Fruit fly (Drosophila melanogaster) whole organism, embryonic: ENCODE data around the gene yellow-g.

Experiments used
- Antp ChIP-seq: fragments of 200-800 bp; sonication (Bioruptor generic); optimal IDR thresholded peaks from 3 replicates; lab custom pipeline; 2016; ENCODE audit warnings: missing biosample characterization, missing genetic modification characterization
- Atf6 ChIP-seq: fragments of 200-800 bp; sonication (Bioruptor generic); IDR thresholded peaks from 2 replicates; pipeline ENCODE4 v1.3.6; 2022; ENCODE audit warnings: missing biosample characterization, missing genetic modification characterization
- C15 ChIP-seq: fragments of 200-800 bp; sonication (Bioruptor generic); IDR thresholded peaks from 3 replicates; pipeline ENCODE4 v1.3.6; 2022; ENCODE audit warnings: missing biosample characterization, missing genetic modification characterization
- CG10147 ChIP-seq: fragments of 200-800 bp; sonication (Bioruptor generic); optimal IDR thresholded peaks from 2 replicates; lab custom pipeline; 2019; ENCODE audit warnings: missing biosample characterization, mild to moderate bottlenecking, missing genetic modification characterization, moderate library complexity
- CG10209 ChIP-seq: fragments of 200-800 bp; sonication (Bioruptor generic); optimal IDR thresholded peaks from 3 replicates; lab custom pipeline; 2017; ENCODE audit warnings: missing biosample characterization, mild to moderate bottlenecking, missing genetic modification characterization, missing genetic modification reagents
- CG11085 ChIP-seq: fragments of 200-800 bp; sonication (Bioruptor generic); IDR thresholded peaks from 2 replicates; pipeline ENCODE4 v1.3.6; 2022; ENCODE audit warnings: missing biosample characterization, missing genetic modification characterization
- CG1529 ChIP-seq: fragments of 200-800 bp; sonication (Bioruptor generic); optimal IDR thresholded peaks from 3 replicates; lab custom pipeline; 2018; ENCODE audit warnings: missing biosample characterization, missing genetic modification characterization
- CG16815 ChIP-seq: fragments of 200-800 bp; sonication (Bioruptor generic); optimal IDR thresholded peaks from 3 replicates; lab custom pipeline; 2017; ENCODE audit warnings: missing biosample characterization, mild to moderate bottlenecking, missing genetic modification characterization
- CG18011 ChIP-seq: fragments of 200-800 bp; sonication (Bioruptor generic); optimal IDR thresholded peaks from 2 replicates; lab custom pipeline; 2017; ENCODE audit warnings: missing biosample characterization, missing genetic modification characterization, mild to moderate bottlenecking, moderate library complexity, missing genotype
- CG18619 ChIP-seq: fragments of 200-800 bp; sonication (Bioruptor generic); optimal IDR thresholded peaks from 3 replicates; lab custom pipeline; 2017; ENCODE audit warnings: missing biosample characterization, mild to moderate bottlenecking, missing genetic modification characterization
- CG2129 ChIP-seq: fragments of 200-800 bp; sonication (Bioruptor generic); IDR thresholded peaks from 2 replicates; pipeline ENCODE4 v1.3.6; 2022; ENCODE audit warnings: missing biosample characterization, missing genetic modification characterization; ENCODE audit not compliant: partially characterized antibody
- CG33557 ChIP-seq: fragments of 200-800 bp; sonication (Bioruptor generic); optimal IDR thresholded peaks from 2 replicates; lab custom pipeline; 2019; ENCODE audit warnings: missing biosample characterization, mild to moderate bottlenecking, missing genetic modification characterization, moderate library complexity
- CG7786 ChIP-seq: fragments of 200-800 bp; sonication (Bioruptor generic); optimal IDR thresholded peaks from 2 replicates; lab custom pipeline; 2016; ENCODE audit warnings: missing biosample characterization, missing genetic modification characterization
- CG7839 ChIP-seq: fragments of 200-800 bp; sonication (Bioruptor generic); optimal IDR thresholded peaks from 3 replicates; lab custom pipeline; 2018; ENCODE audit warnings: missing biosample characterization, mild to moderate bottlenecking, missing genetic modification characterization, moderate library complexity
- CG8089 ChIP-seq: fragments of 200-800 bp; sonication (Bioruptor generic); optimal IDR thresholded peaks from 3 replicates; lab custom pipeline; 2016; ENCODE audit warnings: missing biosample characterization, missing genetic modification characterization
- CG8388 ChIP-seq: fragments of 200-800 bp; sonication (Bioruptor generic); optimal IDR thresholded peaks from 2 replicates; lab custom pipeline; 2019; ENCODE audit warnings: missing biosample characterization, mild to moderate bottlenecking, missing genetic modification characterization, moderate library complexity
- CG9797 ChIP-seq: fragments of 200-800 bp; sonication (Bioruptor generic); optimal IDR thresholded peaks from 3 replicates; lab custom pipeline; 2018; ENCODE audit warnings: missing biosample characterization, mild to moderate bottlenecking, missing genetic modification characterization
- CG9817 ChIP-seq: fragments of 200-800 bp; sonication (Bioruptor generic); optimal IDR thresholded peaks from 2 replicates; lab custom pipeline; 2018; ENCODE audit warnings: missing biosample characterization, mild to moderate bottlenecking, missing genetic modification characterization, moderate library complexity
- CTCF ChIP-seq: fragments of 200-800 bp; sonication (Bioruptor generic); optimal IDR thresholded peaks from 2 replicates; lab custom pipeline; 2017; ENCODE audit warnings: missing biosample characterization, mild to moderate bottlenecking, missing genetic modification characterization, moderate library complexity
- Dbx ChIP-seq: fragments of 200-800 bp; sonication (Bioruptor generic); IDR thresholded peaks from 3 replicates; pipeline ENCODE4 v1.3.6; 2022; ENCODE audit warnings: missing biosample characterization, missing genetic modification characterization
- Deaf1 ChIP-seq: fragments of 200-800 bp; optimal IDR thresholded peaks from 3 replicates; lab custom pipeline; 2019; ENCODE audit warnings: missing biosample characterization, mild to moderate bottlenecking, missing genetic modification characterization, moderate library complexity
- H2.0 ChIP-seq: fragments of 200-800 bp; sonication (Bioruptor generic); IDR thresholded peaks from 2 replicates; pipeline ENCODE4 v1.3.6; 2022; ENCODE audit warnings: missing biosample characterization, missing genetic modification characterization
- HmgD ChIP-seq: fragments of 200-800 bp; sonication (Bioruptor generic); optimal IDR thresholded peaks from 3 replicates; lab custom pipeline; 2016; ENCODE audit warnings: missing biosample characterization, missing genetic modification characterization
- Hr3 ChIP-seq: fragments of 200-800 bp; sonication (Bioruptor generic); optimal IDR thresholded peaks from 3 replicates; lab custom pipeline; 2016; ENCODE audit warnings: missing biosample characterization, missing genetic modification characterization
- Jarid2 ChIP-seq: fragments of 200-800 bp; sonication (Bioruptor generic); optimal IDR thresholded peaks from 3 replicates; lab custom pipeline; 2017; ENCODE audit warnings: mild to moderate bottlenecking, missing biosample characterization, missing genetic modification reagents, missing genetic modification characterization
- Lim3 ChIP-seq: fragments of 200-800 bp; sonication (Bioruptor generic); IDR thresholded peaks from 2 replicates; pipeline ENCODE4 v1.3.6; 2022; ENCODE audit warnings: missing biosample characterization, missing genetic modification characterization
- Lpt ChIP-seq: fragments of >200 bp; optimal IDR thresholded peaks from 2 replicates; lab custom pipeline; 2018; ENCODE audit warnings: missing biosample characterization, missing genetic modification characterization
- Mad ChIP-seq: fragments of 200-800 bp; sonication (Bioruptor generic); optimal IDR thresholded peaks from 2 replicates; lab custom pipeline; 2016; ENCODE audit warnings: missing biosample characterization, missing genetic modification characterization
- Poxn ChIP-seq: fragments of 200-800 bp; sonication (Bioruptor generic); IDR thresholded peaks from 2 replicates; pipeline ENCODE4 v1.3.6; 2022; ENCODE audit warnings: missing biosample characterization, missing genetic modification characterization
- chinmo ChIP-seq: fragments of 200-800 bp; sonication (Bioruptor generic); IDR thresholded peaks from 4 replicates; pipeline ENCODE4 v1.3.6; 2022; ENCODE audit warnings: missing biosample characterization, missing genetic modification characterization; ENCODE audit not compliant: partially characterized antibody
- chm ChIP-seq: fragments of 200-800 bp; sonication (Bioruptor generic); IDR thresholded peaks from 2 replicates; pipeline ENCODE4 v1.3.6; 2022; ENCODE audit warnings: missing biosample characterization, missing genetic modification characterization
- cwo ChIP-seq: fragments of 200-800 bp; sonication (Bioruptor generic); optimal IDR thresholded peaks from 3 replicates; lab custom pipeline; 2017; ENCODE audit warnings: missing biosample characterization, missing genetic modification characterization, mild to moderate bottlenecking, moderate library complexity, missing genetic modification reagents
- disco-r ChIP-seq: fragments of 200-800 bp; sonication (Bioruptor generic); optimal IDR thresholded peaks from 2 replicates; lab custom pipeline; 2016; ENCODE audit warnings: missing biosample characterization, missing genetic modification characterization
- gfzf ChIP-seq: fragments of 200-800 bp; sonication (Bioruptor generic); optimal IDR thresholded peaks from 2 replicates; lab custom pipeline; 2016; ENCODE audit warnings: missing biosample characterization, mild to moderate bottlenecking, missing genetic modification characterization, moderate library complexity
- lov ChIP-seq, 2 experiments: fragments of 200-800 bp in 1 of 2; fragments of >200 bp in 1 of 2; sonication (Bioruptor generic) in 1 of 2; IDR thresholded peaks in 1 of 2; optimal IDR thresholded peaks in 1 of 2; 2 replicates in 1 of 2; 3 replicates in 1 of 2; pipeline versions ENCODE4 v1.3.6 to Lab custom; 2017 to 2022; ENCODE audit warnings: missing biosample characterization in 1 of 2, missing genetic modification characterization in 1 of 2
- nom ChIP-seq: fragments of 200-800 bp; sonication (Bioruptor generic); optimal IDR thresholded peaks from 2 replicates; lab custom pipeline; 2017; ENCODE audit warnings: missing biosample characterization, missing genetic modification characterization, mild to moderate bottlenecking, moderate library complexity, missing genetic modification reagents
- pan ChIP-seq, 4 experiments: fragments of >200 bp in 3 of 4; fragments of 200-800 bp in 1 of 4; sonication (Bioruptor generic) in 1 of 4; optimal IDR thresholded peaks in 3 of 4; IDR thresholded peaks in 1 of 4; 2 replicates each; pipeline versions ENCODE4 v1.3.6 to Lab custom; 2017 to 2022; ENCODE audit warnings: missing biosample characterization in 2 of 4, missing genetic modification characterization in 2 of 4, mixed read lengths in 1 of 4
- sc ChIP-seq, 3 experiments: fragments of >200 bp in 2 of 3; fragments of 200-800 bp in 1 of 3; sonication (Bioruptor generic) in 1 of 3; optimal IDR thresholded peaks; 2 replicates in 2 of 3; 3 replicates in 1 of 3; lab custom pipeline; 2017; ENCODE audit warnings: mild to moderate bottlenecking in 1 of 3, missing biosample characterization in 1 of 3, missing genetic modification characterization in 1 of 3, missing genetic modification reagents in 1 of 3
- seq ChIP-seq: fragments of 200-800 bp; sonication (Bioruptor generic); IDR thresholded peaks from 2 replicates; pipeline ENCODE4 v1.3.6; 2022; ENCODE audit warnings: missing biosample characterization, missing genetic modification characterization
- sim ChIP-seq: fragments of 200-800 bp; sonication (Bioruptor generic); IDR thresholded peaks from 2 replicates; pipeline ENCODE4 v1.3.6; 2022; ENCODE audit warnings: missing biosample characterization, missing genetic modification characterization
- stc ChIP-seq: fragments of 200-800 bp; sonication (Bioruptor generic); IDR thresholded peaks from 2 replicates; pipeline ENCODE4 v1.3.6; 2022; ENCODE audit warnings: missing biosample characterization, missing genetic modification characterization
- sug ChIP-seq: fragments of 200-800 bp; optimal IDR thresholded peaks from 2 replicates; lab custom pipeline; 2019; ENCODE audit warnings: missing biosample characterization, mild to moderate bottlenecking, missing genetic modification characterization, moderate library complexity
- ttk ChIP-seq: fragments of 200-800 bp; sonication (Bioruptor generic); IDR thresholded peaks from 2 replicates; pipeline ENCODE4 v2.1.2; 2022; ENCODE audit warnings: missing biosample characterization, missing genetic modification characterization
- tx ChIP-seq: fragments of 200-800 bp; sonication (Bioruptor generic); optimal IDR thresholded peaks from 2 replicates; lab custom pipeline; 2016; ENCODE audit warnings: missing biosample characterization, missing genetic modification characterization
- z ChIP-seq: fragments of 200-800 bp; sonication (Bioruptor generic); IDR thresholded peaks from 3 replicates; pipeline ENCODE4 v1.3.6; 2022; ENCODE audit warnings: missing biosample characterization, missing genetic modification characterization
- zen ChIP-seq: fragments of 200-800 bp; sonication (Bioruptor generic); optimal IDR thresholded peaks from 3 replicates; lab custom pipeline; 2018; ENCODE audit warnings: missing biosample characterization, mild to moderate bottlenecking, missing genetic modification characterization, moderate library complexity

The yellow-g gene

dm6 chr3L:2243846-2244528 lies 28.6 kb downstream of the yellow-g start, which contains the start of gene CG32301 (continued):
- no peak for TF ChIP-seq CG8089 (GFP tag; lab: Kevin White, UChicago)
- no peak for TF ChIP-seq sc (optimal IDR thresholded peaks at IDR 0.05; lab: Kevin White, UChicago)
- no peak for TF ChIP-seq sc (GFP tag; optimal IDR thresholded peaks at IDR 0.05; lab: Kevin White, UChicago)
- TF ChIP-seq Jarid2 (GFP tag; lab: Kevin White, UChicago): no peak
- no peak for TF ChIP-seq CG11085 (GFP tag; lab: Robert Waterston, UW)
- TF ChIP-seq CG7839 (tag; lab: Kevin White, UChicago): no peak
- TF ChIP-seq lov (optimal IDR thresholded peaks at IDR 0.05; lab: Kevin White, UChicago): no peak
- TF ChIP-seq lov (GFP tag; IDR thresholded peaks at IDR 0.05; lab: Robert Waterston, UW): no peak

- no peak for TF ChIP-seq CG1529 (GFP tag; lab: Kevin White, UChicago)
- TF ChIP-seq stc (GFP tag; lab: Robert Waterston, UW): no peak
- TF ChIP-seq Atf6 (GFP tag; lab: Robert Waterston, UW): no peak
- no peak for TF ChIP-seq chinmo
- TF ChIP-seq CG10147: no peak
- no peak for TF ChIP-seq CG10209
- TF ChIP-seq Lim3: no peak
- no peak for TF ChIP-seq Lpt (GFP tag; lab: Kevin White, UChicago)
- no peak for TF ChIP-seq CG8388 (GFP tag; lab: Kevin White, UChicago)
- TF ChIP-seq sim: no peak
- TF ChIP-seq Mad (GFP tag; lab: Kevin White, UChicago): no peak
- no peak for TF ChIP-seq CTCF (GFP tag; lab: Kevin White, UChicago)
- TF ChIP-seq ttk: no peak
- TF ChIP-seq CG7786 (GFP tag; lab: Kevin White, UChicago): no peak
- TF ChIP-seq tx (GFP tag; lab: Kevin White, UChicago): no peak
- TF ChIP-seq z: 0 out of 3 replicates have a peak, but pooled peaks have one; percentile 12
- no peak for TF ChIP-seq H2.0 (GFP tag; lab: Robert Waterston, UW)
- no peak for TF ChIP-seq CG18011 (GFP tag; lab: Kevin White, UChicago)
- TF ChIP-seq Jarid2 (GFP tag; lab: Kevin White, UChicago): peak; percentile 72
- TF ChIP-seq pan (optimal IDR thresholded peaks at IDR 0.05; lab: Kevin White, UChicago): no peak
- peak in 1 of 2 experiments; percentile 32 for TF ChIP-seq pan (GFP tag; optimal IDR thresholded peaks at IDR 0.05 in 1 of 2, IDR thresholded peaks at IDR 0.05 in 1 of 2)
- TF ChIP-seq Deaf1 (tag; lab: Kevin White, UChicago): peak; percentile 59
- no peak for TF ChIP-seq C15 (GFP tag; lab: Robert Waterston, UW)
- no peak for TF ChIP-seq HmgD (GFP tag; lab: Kevin White, UChicago)
- no peak for TF ChIP-seq disco-r (GFP tag; lab: Kevin White, UChicago)
- no peak for TF ChIP-seq Dbx (GFP tag; lab: Robert Waterston, UW)
- no peak for TF ChIP-seq Hr3 (GFP tag; lab: Kevin White, UChicago)
- TF ChIP-seq CG16815: no peak
- no peak for TF ChIP-seq CG2129
- TF ChIP-seq nom (GFP tag; lab: Kevin White, UChicago): no peak
- no peak for TF ChIP-seq Antp (GFP tag; lab: Kevin White, UChicago)
- no peak for TF ChIP-seq zen (tag; lab: Kevin White, UChicago)
- no peak for TF ChIP-seq CG33557 (GFP tag; lab: Kevin White, UChicago)
- peak; percentile 47 for TF ChIP-seq sug (tag; lab: Kevin White, UChicago)
- no peak for TF ChIP-seq Poxn (GFP tag; lab: Robert Waterston, UW)
- no peak for TF ChIP-seq gfzf
- no peak for TF ChIP-seq CG18619 (GFP tag; lab: Kevin White, UChicago)
- TF ChIP-seq CG9817 (tag; lab: Kevin White, UChicago): no peak
- TF ChIP-seq CG9797 (GFP tag; lab: Kevin White, UChicago): no peak
- TF ChIP-seq chm (GFP tag; lab: Robert Waterston, UW): no peak
- no peak for TF ChIP-seq seq (GFP tag; lab: Robert Waterston, UW)
- TF ChIP-seq cwo: peak; percentile 9
Observed at dm6 chr3L:2237543-2238233, 34.9 kb downstream of the yellow-g start, which contains the start of gene ACXD. TSS of gene ACXD (plus strand) at chr3L:2237608.
